Worm (Caenorhabditis elegans) whole organism, L2 larva: ENCODE results near the gene cpt-6.

Experiments
- alr-1 ChIP-seq: fragments of 150-350 bp; optimal IDR thresholded peaks from 2 replicates; lab custom pipeline; 2014; ENCODE audit warnings: missing biosample characterization, missing genetic modification characterization
- ceh-82 ChIP-seq: fragments of 150-350 bp; optimal IDR thresholded peaks from 2 replicates; lab custom pipeline; 2014; ENCODE audit warnings: missing biosample characterization, missing genetic modification characterization
- elt-1 ChIP-seq: fragments of 150-350 bp; optimal IDR thresholded peaks from 2 replicates; lab custom pipeline; 2014; ENCODE audit warnings: missing biosample characterization, missing genetic modification characterization
- mbf-1 ChIP-seq: sonication (generic microtip); optimal IDR thresholded peaks from 2 replicates; lab custom pipeline; 2017; ENCODE audit warnings: missing biosample characterization, missing genetic modification characterization
- nhr-23 ChIP-seq: fragments of 150-350 bp; optimal IDR thresholded peaks from 2 replicates; lab custom pipeline; 2014; ENCODE audit warnings: missing biosample characterization, missing genetic modification reagents, missing genetic modification characterization
- nhr-77 ChIP-seq: fragments of 150-350 bp; optimal IDR thresholded peaks from 2 replicates; lab custom pipeline; 2014; ENCODE audit warnings: missing biosample characterization, missing genetic modification characterization
- skn-1 ChIP-seq: sonication (generic microtip); optimal IDR thresholded peaks from 2 replicates; lab custom pipeline; 2017; ENCODE audit warnings: missing biosample characterization, missing genetic modification characterization

DNA sequence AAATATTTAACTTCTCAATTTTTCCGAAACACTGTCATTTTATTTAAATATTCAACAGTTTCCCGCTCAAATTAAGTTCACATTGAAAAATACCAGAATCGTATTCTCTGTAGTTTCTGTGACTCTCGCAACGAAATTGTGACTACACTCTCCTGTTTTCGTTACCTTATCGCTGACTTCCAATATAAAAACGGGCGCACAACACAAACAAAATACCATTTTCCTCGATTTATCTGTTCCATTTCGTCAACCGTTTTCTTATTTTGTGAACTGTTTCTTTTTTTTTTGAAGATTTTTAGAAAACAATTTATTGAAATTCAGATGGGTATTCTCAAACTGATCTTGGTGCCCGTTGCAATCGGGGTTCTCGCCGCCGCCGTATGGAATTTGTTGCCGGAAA lies 5.2 kb upstream of the cpt-6 start, which contains the start of gene W01A11.1:
- no peak for TF ChIP-seq elt-1
- no peak for TF ChIP-seq alr-1 (tag; lab: Kevin White, UChicago)
- TF ChIP-seq ceh-82 (tag; lab: Kevin White, UChicago), result no peak
- no peak for TF ChIP-seq mbf-1
- TF ChIP-seq skn-1 (tag; lab: Kevin White, UChicago), result no peak
- no peak for TF ChIP-seq nhr-77 (tag; lab: Kevin White, UChicago)
- TF ChIP-seq nhr-23, result no peak
